Worm (Caenorhabditis elegans): ENCODE measurements around the gene pudl-1.

The pudl-1 gene

ce11 chrIV:2843882-2844281 is 11.2 kb downstream of the pudl-1 start, which contains the start of gene Y54G2A.15:
Gene Y54G2A.15 (minus strand): TSS chrIV:2843982.
- TF ChIP-seq hmbx-1 (tag; optimal IDR thresholded peaks at IDR 0.05) (no peak), scrt-1 (GFP tag; IDR thresholded peaks at IDR 0.05) (no peak), hnd-1 (tag; optimal IDR thresholded peaks at IDR 0.05) (no peak), B0310.2 (tag; optimal IDR thresholded peaks at IDR 0.05) (no peak), tbx-37 (GFP tag; conservative IDR thresholded peaks at IDR 0.05) (no peak), pes-1 (GFP tag; IDR thresholded peaks at IDR 0.05) (no peak), hmg-4 (GFP tag; optimal IDR thresholded peaks at IDR 0.05) (no peak), aly-1 (tag; optimal IDR thresholded peaks at IDR 0.05) (no peak), ets-7 (tag; optimal IDR thresholded peaks at IDR 0.05) (no peak)

- TF ChIP-seq hnd-1 (tag; optimal IDR thresholded peaks at IDR 0.05) (no peak), tra-4 (tag; optimal IDR thresholded peaks at IDR 0.05) (no peak), ets-7 (tag; optimal IDR thresholded peaks at IDR 0.05) (no peak), ama-1 (optimal IDR thresholded peaks at IDR 0.05) (no peak), flt-1 (GFP tag; IDR thresholded peaks at IDR 0.05) (no peak), F13C5.2 (tag; optimal IDR thresholded peaks at IDR 0.05) (no peak), hmg-4 (GFP tag; optimal IDR thresholded peaks at IDR 0.05) (no peak), sea-1 (GFP tag; conservative IDR thresholded peaks at IDR 0.05) (no peak)
Measured at ce11 chrIV:2846264-2846663, 13.6 kb downstream of the pudl-1 start, which contains the start of gene Y54G2A.40. Gene Y54G2A.40 (plus strand): TSS chrIV:2846476.

- TF ChIP-seq pes-1 (GFP tag; IDR thresholded peaks at IDR 0.05) = no peak
- no peak for TF ChIP-seq flt-1 (GFP tag; IDR thresholded peaks at IDR 0.05)
- TF ChIP-seq F13C5.2 (tag; optimal IDR thresholded peaks at IDR 0.05) = no peak
- TF ChIP-seq ceh-13 (GFP tag; optimal IDR thresholded peaks at IDR 0.05) = no peak
- TF ChIP-seq ama-1 (optimal IDR thresholded peaks at IDR 0.05) = no peak
- TF ChIP-seq ets-7 (tag; optimal IDR thresholded peaks at IDR 0.05) = no peak
- no peak for TF ChIP-seq scrt-1 (GFP tag; IDR thresholded peaks at IDR 0.05)
- no peak for TF ChIP-seq B0310.2 (tag; optimal IDR thresholded peaks at IDR 0.05)
- TF ChIP-seq hmg-4 (GFP tag; optimal IDR thresholded peaks at IDR 0.05) = no peak
- TF ChIP-seq ceh-36 (tag; optimal IDR thresholded peaks at IDR 0.05) = no peak
- no peak for TF ChIP-seq tra-4 (tag; optimal IDR thresholded peaks at IDR 0.05)
- no peak for TF ChIP-seq hmbx-1 (tag; optimal IDR thresholded peaks at IDR 0.05)
- TF ChIP-seq hnd-1 (tag; optimal IDR thresholded peaks at IDR 0.05) = no peak
- no peak for TF ChIP-seq tbx-37 (GFP tag; conservative IDR thresholded peaks at IDR 0.05)
- no peak for TF ChIP-seq tbx-11 (GFP tag; IDR thresholded peaks at IDR 0.05)
- no peak for TF ChIP-seq aly-1 (tag; optimal IDR thresholded peaks at IDR 0.05)
- TF ChIP-seq sea-1 (GFP tag; conservative IDR thresholded peaks at IDR 0.05) = no peak
Measured at ce11 chrIV:2849269-2849668, 16.6 kb downstream of the pudl-1 start.

- TF ChIP-seq pes-1 (GFP tag; IDR thresholded peaks at IDR 0.05) = no peak
- TF ChIP-seq B0310.2 (tag; optimal IDR thresholded peaks at IDR 0.05) = no peak
- no peak for TF ChIP-seq hnd-1 (tag; optimal IDR thresholded peaks at IDR 0.05)
- TF ChIP-seq flt-1 (GFP tag; IDR thresholded peaks at IDR 0.05) = no peak
- TF ChIP-seq hmbx-1 (tag; optimal IDR thresholded peaks at IDR 0.05) = no peak
- TF ChIP-seq tra-4 (tag; optimal IDR thresholded peaks at IDR 0.05) = no peak
- no peak for TF ChIP-seq hmg-4 (GFP tag; optimal IDR thresholded peaks at IDR 0.05)
- TF ChIP-seq ceh-36 (tag; optimal IDR thresholded peaks at IDR 0.05) = no peak
- TF ChIP-seq sea-1 (GFP tag; conservative IDR thresholded peaks at IDR 0.05) = no peak
- no peak for TF ChIP-seq tbx-37 (GFP tag; conservative IDR thresholded peaks at IDR 0.05)
- no peak for TF ChIP-seq F13C5.2 (tag; optimal IDR thresholded peaks at IDR 0.05)
- TF ChIP-seq tbx-11 (GFP tag; IDR thresholded peaks at IDR 0.05) = no peak
- no peak for TF ChIP-seq scrt-1 (GFP tag; IDR thresholded peaks at IDR 0.05)
- TF ChIP-seq aly-1 (tag; optimal IDR thresholded peaks at IDR 0.05) = no peak
- TF ChIP-seq ceh-13 (GFP tag; optimal IDR thresholded peaks at IDR 0.05) = no peak
- no peak for TF ChIP-seq ets-7 (tag; optimal IDR thresholded peaks at IDR 0.05)
- TF ChIP-seq ama-1 (optimal IDR thresholded peaks at IDR 0.05) = no peak
Measured at ce11 chrIV:2850586-2850985, 17.9 kb downstream of the pudl-1 start, which contains the start of gene clec-85. Gene clec-85 (plus strand): TSS chrIV:2850886.

ce11 chrIV:2851625-2852024 is 18.9 kb downstream of the pudl-1 start:
- TF ChIP-seq F13C5.2 (tag; optimal IDR thresholded peaks at IDR 0.05) (no peak), hmg-4 (GFP tag; optimal IDR thresholded peaks at IDR 0.05) (no peak), aly-1 (tag; optimal IDR thresholded peaks at IDR 0.05) (no peak), hnd-1 (tag; optimal IDR thresholded peaks at IDR 0.05) (no peak)

ce11 chrIV:2853164-2853563 is 20.5 kb downstream of the pudl-1 start, which contains the start of gene Y54G2A.49:
Gene Y54G2A.49 (minus strand): TSS chrIV:2853264.
- no peak for TF ChIP-seq B0310.2 (tag; optimal IDR thresholded peaks at IDR 0.05)
- no peak for TF ChIP-seq tra-4 (tag; optimal IDR thresholded peaks at IDR 0.05)
- TF ChIP-seq ets-7 (tag; optimal IDR thresholded peaks at IDR 0.05) = no peak
- no peak for TF ChIP-seq hnd-1 (tag; optimal IDR thresholded peaks at IDR 0.05)
- no peak for TF ChIP-seq aly-1 (tag; optimal IDR thresholded peaks at IDR 0.05)
- TF ChIP-seq pes-1 (GFP tag; IDR thresholded peaks at IDR 0.05) = no peak
- TF ChIP-seq ceh-13 (GFP tag; optimal IDR thresholded peaks at IDR 0.05) = no peak
- TF ChIP-seq ama-1 (optimal IDR thresholded peaks at IDR 0.05) = no peak
- TF ChIP-seq hmbx-1 (tag; optimal IDR thresholded peaks at IDR 0.05) = no peak
- TF ChIP-seq ceh-36 (tag; optimal IDR thresholded peaks at IDR 0.05) = no peak
- no peak for TF ChIP-seq flt-1 (GFP tag; IDR thresholded peaks at IDR 0.05)
- TF ChIP-seq hmg-4 (GFP tag; optimal IDR thresholded peaks at IDR 0.05) = no peak
- no peak for TF ChIP-seq tbx-11 (GFP tag; IDR thresholded peaks at IDR 0.05)
- no peak for TF ChIP-seq F13C5.2 (tag; optimal IDR thresholded peaks at IDR 0.05)
- TF ChIP-seq tbx-37 (GFP tag; conservative IDR thresholded peaks at IDR 0.05) = no peak
- TF ChIP-seq scrt-1 (GFP tag; IDR thresholded peaks at IDR 0.05) = no peak
- TF ChIP-seq sea-1 (GFP tag; conservative IDR thresholded peaks at IDR 0.05) = no peak

ce11 chrIV:2854161-2854560 is 21.5 kb downstream of the pudl-1 start:
- no peak for TF ChIP-seq ceh-36 (tag; optimal IDR thresholded peaks at IDR 0.05)
- no peak for TF ChIP-seq scrt-1 (GFP tag; IDR thresholded peaks at IDR 0.05)
- no peak for TF ChIP-seq tra-4 (tag; optimal IDR thresholded peaks at IDR 0.05)
- TF ChIP-seq F13C5.2 (tag; optimal IDR thresholded peaks at IDR 0.05) = no peak
- no peak for TF ChIP-seq aly-1 (tag; optimal IDR thresholded peaks at IDR 0.05)
- no peak for TF ChIP-seq hnd-1 (tag; optimal IDR thresholded peaks at IDR 0.05)
- no peak for TF ChIP-seq tbx-37 (GFP tag; conservative IDR thresholded peaks at IDR 0.05)
- TF ChIP-seq ama-1 (optimal IDR thresholded peaks at IDR 0.05) = no peak
- no peak for TF ChIP-seq ceh-13 (GFP tag; optimal IDR thresholded peaks at IDR 0.05)
- TF ChIP-seq hmbx-1 (tag; optimal IDR thresholded peaks at IDR 0.05) = no peak

Data from whole organism, early embryonic.